Worm (Caenorhabditis elegans): Measurements from ENCODE around the gene R10F2.6.

DNA sequence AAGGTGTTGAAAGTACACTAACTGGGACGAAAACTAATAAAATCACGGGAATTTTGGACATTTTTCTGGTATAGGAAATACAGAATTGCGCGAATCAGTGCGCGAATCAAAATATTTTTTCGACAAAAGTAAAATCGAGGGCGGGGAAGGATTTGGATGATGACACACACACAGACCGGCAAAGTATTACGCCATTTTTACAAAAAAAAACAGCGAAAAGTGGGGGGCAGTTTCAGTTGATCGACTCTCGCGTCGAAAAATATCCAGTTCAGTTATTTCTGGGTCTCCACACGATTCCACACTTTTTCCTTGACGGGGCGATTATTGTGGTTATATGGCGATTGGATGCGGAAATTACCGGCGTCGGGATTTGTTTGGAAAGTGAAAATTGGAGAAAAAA lies 2.2 kb upstream of the R10F2.6 start, which contains the start of gene H05C05.4:
- no peak for TF ChIP-seq ref-2 (tag; optimal IDR thresholded peaks at IDR 0.05)
- no peak for TF ChIP-seq fax-1 (tag; optimal IDR thresholded peaks at IDR 0.05)
- no peak for TF ChIP-seq K02D7.2 (tag; optimal IDR thresholded peaks at IDR 0.05)
- no peak for TF ChIP-seq dve-1 (tag; optimal IDR thresholded peaks at IDR 0.05)
- no peak for TF ChIP-seq C08G9.2 (tag; optimal IDR thresholded peaks at IDR 0.05)
- no peak for TF ChIP-seq ceh-9 (tag; optimal IDR thresholded peaks at IDR 0.05)
- TF ChIP-seq tbx-7 (tag; optimal IDR thresholded peaks at IDR 0.05) = no peak

All from whole organism, late embryonic.